Fruit fly (Drosophila melanogaster): ENCODE results near the gene Naa60.

Naa60 gene

dm6 chr3L:9692892-9693551, 33.7 kb upstream of the Naa60 start (continued):
- TF ChIP-seq amos (GFP tag; IDR thresholded peaks at IDR 0.05; ENCODE audit: partially characterized antibody) (no peak), luna (GFP tag; optimal IDR thresholded peaks at IDR 0.05) (peak; percentile 90), sisA (GFP tag; IDR thresholded peaks at IDR 0.05) (peak; percentile 90), row (GFP tag; IDR thresholded peaks at IDR 0.05) (peak; percentile 97), her (GFP tag; optimal IDR thresholded peaks at IDR 0.05) (peak; percentile 94), CG3065 (GFP tag; optimal IDR thresholded peaks at IDR 0.05) (peak; percentile 91), CG9876 (GFP tag; optimal IDR thresholded peaks at IDR 0.05) (peak; percentile 95), HLH3B (GFP tag; IDR thresholded peaks at IDR 0.05) (peak; percentile 88; the same call in 1 of the 2 replicates), hkb (optimal IDR thresholded peaks at IDR 0.05) (no peak), hkb (GFP tag; IDR thresholded peaks at IDR 0.05) (peak; percentile 92), aop (GFP tag; IDR thresholded peaks at IDR 0.05) (peak; percentile 70; the same call in 1 of the 2 replicates), CG8478 (optimal IDR thresholded peaks at IDR 0.05) (no peak), run (tag; optimal IDR thresholded peaks at IDR 0.05) (peak; percentile 85), trem (tag; optimal IDR thresholded peaks at IDR 0.05) (peak; percentile 78), Hmr (GFP tag; optimal IDR thresholded peaks at IDR 0.05) (peak; percentile 97), Jarid2 (GFP tag; optimal IDR thresholded peaks at IDR 0.05) (peak; percentile 86), CG6689 (GFP tag; IDR thresholded peaks at IDR 0.05) (peak; percentile 94), CG3163 (GFP tag; optimal IDR thresholded peaks at IDR 0.05) (peak; percentile 79), abd-A (tag; optimal IDR thresholded peaks at IDR 0.05) (peak; percentile 59), CG9437 (GFP tag; optimal IDR thresholded peaks at IDR 0.05) (peak; percentile 95), CG42726 (GFP tag; IDR thresholded peaks at IDR 0.05; ENCODE audit: partially characterized antibody) (no peak), knrl (GFP tag; IDR thresholded peaks at IDR 0.05; ENCODE audit: partially characterized antibody) (no peak), Dip2 (GFP tag; IDR thresholded peaks at IDR 0.05) (peak; percentile 21; the same call in 1 of the 2 replicates), Sin3A (optimal IDR thresholded peaks at IDR 0.05) (no peak), MESR4 (GFP tag; optimal IDR thresholded peaks at IDR 0.05) (no peak), Optix (GFP tag; IDR thresholded peaks at IDR 0.05) (peak; percentile 86), slp2 (GFP tag; optimal IDR thresholded peaks at IDR 0.05) (peak; percentile 96), ewg (GFP tag; optimal IDR thresholded peaks at IDR 0.05) (peak; percentile 91), CG15479 (GFP tag; optimal IDR thresholded peaks at IDR 0.05) (no peak), D19B (GFP tag; optimal IDR thresholded peaks at IDR 0.05) (peak; percentile 99), nau (GFP tag; optimal IDR thresholded peaks at IDR 0.05) (peak; percentile 92), CG4282 (GFP tag; optimal IDR thresholded peaks at IDR 0.05) (peak; percentile 83), gfzf (GFP tag; optimal IDR thresholded peaks at IDR 0.05) (peak; percentile 20), CG10979 (tag; optimal IDR thresholded peaks at IDR 0.05) (peak; percentile 97), Awh (GFP tag; IDR thresholded peaks at IDR 0.05) (peak; percentile 68), NFAT (GFP tag; IDR thresholded peaks at IDR 0.05) (peak; percentile 76), Hey (tag; optimal IDR thresholded peaks at IDR 0.05) (peak; percentile 54), HHEX (GFP tag; optimal IDR thresholded peaks at IDR 0.05) (peak; percentile 96), CG12942 (GFP tag; optimal IDR thresholded peaks at IDR 0.05) (peak; percentile 92), CG2678 (tag; optimal IDR thresholded peaks at IDR 0.05) (peak; percentile 98), CG9215 (GFP tag; IDR thresholded peaks at IDR 0.05) (peak; percentile 92), Atf3 (GFP tag; optimal IDR thresholded peaks at IDR 0.05) (peak; percentile 96), sna (GFP tag; IDR thresholded peaks at IDR 0.05; ENCODE audit: partially characterized antibody) (no peak), CG1529 (GFP tag; optimal IDR thresholded peaks at IDR 0.05) (peak; percentile 96), tgo (GFP tag; IDR thresholded peaks at IDR 0.05) (peak; percentile 91), CG1233 (GFP tag; optimal IDR thresholded peaks at IDR 0.05) (peak; percentile 96), CG18262 (tag; optimal IDR thresholded peaks at IDR 0.05) (peak; percentile 98), exex (tag; optimal IDR thresholded peaks at IDR 0.05) (peak; percentile 75), H2.0 (GFP tag; IDR thresholded peaks at IDR 0.05) (peak; percentile 88), CG6791 (GFP tag; IDR thresholded peaks at IDR 0.05; ENCODE audit: partially characterized antibody) (no peak), stc (GFP tag; IDR thresholded peaks at IDR 0.05) (peak; percentile 88)
